Worm (Caenorhabditis elegans): ENCODE results near the gene flp-27.

ce11 chrII:5660736-5661734 lies 19.8 kb upstream of the flp-27 start, which contains the start of the genes ift-43 and mdt-26:
- no peak for TF ChIP-seq lin-32 (GFP tag; optimal IDR thresholded peaks at IDR 0.05)
- no peak for TF ChIP-seq snpc-4 (tag; optimal IDR thresholded peaks at IDR 0.05)
- TF ChIP-seq sem-2 (GFP tag; optimal IDR thresholded peaks at IDR 0.05) = no peak
- TF ChIP-seq unc-62 (GFP tag; optimal IDR thresholded peaks at IDR 0.05) = peak; percentile 42
- peak; percentile 53 for TF ChIP-seq pha-4 (tag; optimal IDR thresholded peaks at IDR 0.05)
- peak; percentile 73 for TF ChIP-seq lin-13 (tag; optimal IDR thresholded peaks at IDR 0.05)
- TF ChIP-seq ztf-11 (tag; optimal IDR thresholded peaks at IDR 0.05) = peak; percentile 20
